Worm (Caenorhabditis elegans): ENCODE measurements around the gene dlc-3.

The dlc-3 gene

DNA sequence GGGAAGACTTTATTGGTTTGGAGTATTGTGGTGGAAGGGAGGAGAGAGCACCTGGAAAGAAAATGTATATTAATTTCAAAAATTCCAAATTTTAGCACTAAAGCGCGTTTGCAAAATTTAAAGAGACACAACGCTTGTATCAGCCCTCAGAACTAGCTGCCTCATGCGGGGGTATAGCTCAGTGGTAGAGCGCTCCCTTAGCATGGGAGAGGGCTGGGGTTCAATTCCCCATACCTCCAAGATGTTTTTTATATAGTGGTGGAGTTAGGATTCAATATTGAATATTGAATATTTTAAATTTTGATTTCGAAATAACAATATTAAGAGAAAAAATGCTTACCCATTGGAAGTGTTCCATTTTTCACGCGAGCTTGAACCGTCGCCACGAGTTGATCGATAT lies 33.0 kb upstream of the dlc-3 start (continued):
- TF ChIP-seq nhr-25 (tag; optimal IDR thresholded peaks at IDR 0.05; ENCODE audit: borderline replicate concordance, insufficient read depth) (no peak), spr-1 (tag; optimal IDR thresholded peaks at IDR 0.05) (peak; percentile 67), egl-27 (tag; optimal IDR thresholded peaks at IDR 0.05) (no peak), nhr-41 (GFP tag; IDR thresholded peaks at IDR 0.05) (0 out of 2 replicates have a peak, but pooled peaks have one; percentile 39), snpc-1.2 (GFP tag; IDR thresholded peaks at IDR 0.05) (peak; percentile 97), set-16 (GFP tag; IDR thresholded peaks at IDR 0.05) (0 out of 2 replicates have a peak, but pooled peaks have one; percentile 13), ama-1 (optimal IDR thresholded peaks at IDR 0.05) (no peak), gei-8 (GFP tag; optimal IDR thresholded peaks at IDR 0.05) (peak; percentile 4), ceh-82 (tag; optimal IDR thresholded peaks at IDR 0.05) (no peak), lir-3 (tag; optimal IDR thresholded peaks at IDR 0.05) (peak; percentile 18), zip-11 (GFP tag; IDR thresholded peaks at IDR 0.05) (peak; percentile 56; the same call in 1 of the 2 replicates), fos-1 (tag; optimal IDR thresholded peaks at IDR 0.05) (no peak), ceh-20 (GFP tag; IDR thresholded peaks at IDR 0.05) (no peak), Y48G9A.11 (GFP tag; IDR thresholded peaks at IDR 0.05) (peak; percentile 70), nhr-42 (GFP tag; IDR thresholded peaks at IDR 0.05) (0 out of 2 replicates have a peak, but pooled peaks have one; percentile 61), R02D3.7 (tag; optimal IDR thresholded peaks at IDR 0.05) (no peak), aha-1 (tag) (peak; percentile 92), zag-1 (tag; optimal IDR thresholded peaks at IDR 0.05) (no peak), snpc-4 (tag; optimal IDR thresholded peaks at IDR 0.05) (peak; percentile 8), nhr-237 (tag; optimal IDR thresholded peaks at IDR 0.05) (no peak), skn-1 (tag; optimal IDR thresholded peaks at IDR 0.05) (no peak), mep-1 (tag; optimal IDR thresholded peaks at IDR 0.05) (peak; percentile 27), nhr-111 (GFP tag; optimal IDR thresholded peaks at IDR 0.05) (peak; percentile 26), zfp-3 (GFP tag; conservative IDR thresholded peaks at IDR 0.05) (no peak), dmd-6 (GFP tag; IDR thresholded peaks at IDR 0.05) (peak; percentile 46), mdl-1 (tag; optimal IDR thresholded peaks at IDR 0.05) (no peak), dve-1 (tag; optimal IDR thresholded peaks at IDR 0.05; ENCODE audit: insufficient read depth) (peak; percentile 43), aly-2 (tag; optimal IDR thresholded peaks at IDR 0.05) (no peak)

- no peak for TF ChIP-seq ceh-32 (tag; optimal IDR thresholded peaks at IDR 0.05; ENCODE audit: poor library complexity)
- no peak for TF ChIP-seq php-3 (GFP tag; IDR thresholded peaks at IDR 0.05)
- TF ChIP-seq ces-1 (GFP tag; optimal IDR thresholded peaks at IDR 0.05) = no peak
- TF ChIP-seq zfp-2 (tag; optimal IDR thresholded peaks at IDR 0.05) = no peak
- peak; percentile 66; the same call in 1 of the 2 replicates for TF ChIP-seq ceh-44 (GFP tag; IDR thresholded peaks at IDR 0.05)
- TF ChIP-seq daf-12 (tag; optimal IDR thresholded peaks at IDR 0.05) = no peak
- TF ChIP-seq attf-4 (tag; optimal IDR thresholded peaks at IDR 0.05) = no peak
- TF ChIP-seq madf-9 (GFP tag; conservative IDR thresholded peaks at IDR 0.05) = no peak
- no peak for TF ChIP-seq daf-8 (GFP tag; IDR thresholded peaks at IDR 0.05)
- TF ChIP-seq nhr-77 (tag; optimal IDR thresholded peaks at IDR 0.05) = no peak
- TF ChIP-seq hlh-30 (tag; optimal IDR thresholded peaks at IDR 0.05; ENCODE audit: insufficient read depth) = peak; percentile 38
- TF ChIP-seq tag-97 (GFP tag; IDR thresholded peaks at IDR 0.05) = no peak
- TF ChIP-seq saeg-2 (GFP tag; IDR thresholded peaks at IDR 0.05) = no peak
- TF ChIP-seq ceh-62 (tag; optimal IDR thresholded peaks at IDR 0.05) = no peak
- peak; percentile 62; the same call in 1 of the 2 replicates for TF ChIP-seq arid-1 (GFP tag; conservative IDR thresholded peaks at IDR 0.05)
- no peak for TF ChIP-seq jun-1 (tag; optimal IDR thresholded peaks at IDR 0.05)
- TF ChIP-seq ZK337.2 (GFP tag; IDR thresholded peaks at IDR 0.05) = no peak
- TF ChIP-seq nhr-28 (tag; optimal IDR thresholded peaks at IDR 0.05) = no peak
- no peak for TF ChIP-seq mdl-1 (tag; optimal IDR thresholded peaks at IDR 0.05)
- no peak for TF ChIP-seq nhr-76 (tag; optimal IDR thresholded peaks at IDR 0.05)
- TF ChIP-seq F10B5.3 (tag; optimal IDR thresholded peaks at IDR 0.05) = no peak
- TF ChIP-seq T20F7.1 (GFP tag; optimal IDR thresholded peaks at IDR 0.05) = no peak
- no peak for TF ChIP-seq sdz-12 (GFP tag; optimal IDR thresholded peaks at IDR 0.05)
- TF ChIP-seq nhr-25 (tag; optimal IDR thresholded peaks at IDR 0.05; ENCODE audit: borderline replicate concordance, insufficient read depth) = no peak
- TF ChIP-seq nhr-111 (GFP tag; optimal IDR thresholded peaks at IDR 0.05) = no peak
- TF ChIP-seq Y75B8A.6 (GFP tag; IDR thresholded peaks at IDR 0.05) = peak; percentile 56; the same call in 1 of the 2 replicates
- TF ChIP-seq aha-1 (tag) = peak; percentile 73
Observed at ce11 chrIV:16399776-16400368, 32.2 kb upstream of the dlc-3 start, which contains the start of gene Y65A5A.1. Y65A5A.1 (minus strand) TSS chrIV:16399826.

Measured in whole organism, L4 larva.